Fruit fly (Drosophila melanogaster) whole organism, adult: ENCODE data around the gene CG32755.

Source experiments
- CG11617 ChIP-seq: fragments of 200-800 bp; sonication (Bioruptor generic); optimal IDR thresholded peaks from 2 replicates; lab custom pipeline; 2017; ENCODE audit warnings: mild to moderate bottlenecking, missing biosample characterization, missing genetic modification reagents, missing genetic modification characterization
- CG1620 ChIP-seq: fragments of 200-800 bp; sonication (Bioruptor generic); optimal IDR thresholded peaks from 2 replicates; lab custom pipeline; 2016; ENCODE audit warnings: missing biosample characterization, missing genetic modification characterization

DNA sequence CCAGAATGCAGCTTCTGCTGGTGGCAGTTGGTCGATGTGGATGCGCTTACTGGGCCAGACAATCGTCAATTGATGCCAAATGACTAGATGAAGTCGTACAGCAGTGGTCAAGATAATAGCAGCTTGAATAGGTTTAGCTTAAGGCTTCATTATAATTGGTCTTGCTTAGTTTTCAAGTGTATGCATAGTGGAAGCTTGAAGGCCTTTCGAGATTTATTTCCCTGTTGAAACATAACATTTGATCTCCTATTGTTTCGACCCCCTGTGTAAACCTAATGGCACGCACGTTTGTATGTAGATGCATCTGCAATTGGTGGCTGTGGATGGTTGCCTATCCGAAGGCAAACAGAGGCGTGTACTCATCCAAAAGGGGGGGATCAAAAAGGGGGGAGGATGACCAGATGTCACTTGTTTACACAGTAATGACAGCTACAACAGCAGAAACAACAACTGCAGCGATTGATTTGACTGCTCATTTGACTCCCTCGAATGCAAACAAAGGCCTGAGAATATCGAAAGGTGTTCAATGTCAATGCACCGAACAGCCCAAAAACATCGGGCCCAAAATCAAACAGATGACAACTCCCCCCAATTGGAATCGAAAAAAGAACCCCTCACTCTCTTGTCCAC lies 18.2 kb downstream of the CG32755 start:
- TF ChIP-seq CG11617 (GFP tag; lab: Kevin White, UChicago) (no peak), CG1620 (GFP tag; lab: Kevin White, UChicago) (no peak)
